Worm (Caenorhabditis elegans) whole organism, mixed stage, embryonic: ENCODE data around the gene fln-2.

ENCODE experiments used
- blmp-1 ChIP-seq: fragments of 150-350 bp; optimal IDR thresholded peaks from 2 replicates; lab custom pipeline; 2014; ENCODE audit warnings: missing biosample characterization, missing genetic modification characterization
- elt-1 ChIP-seq: sonication (generic microtip); optimal IDR thresholded peaks from 2 replicates; lab custom pipeline; 2017; ENCODE audit warnings: missing genetic modification characterization, mild to moderate bottlenecking, missing compliant biosample characterization, antibody characterized with exemption, moderate library complexity, borderline replicate concordance; ENCODE audit not compliant: insufficient read depth
- elt-3 ChIP-seq: fragments of 150-350 bp; optimal IDR thresholded peaks from 2 replicates; lab custom pipeline; 2014; ENCODE audit warnings: missing biosample characterization, missing genetic modification characterization
- ham-2 ChIP-seq: fragments of 200-800 bp; sonication (Bioruptor generic); optimal IDR thresholded peaks from 2 replicates; lab custom pipeline; 2018; ENCODE audit warnings: mild to moderate bottlenecking, missing genetic modification characterization, missing compliant biosample characterization
- lin-13 ChIP-seq: fragments of 150-350 bp; optimal IDR thresholded peaks from 2 replicates; lab custom pipeline; 2014; ENCODE audit warnings: missing biosample characterization, missing genetic modification characterization
- lin-32 ChIP-seq: fragments of 200-800 bp; sonication (Bioruptor generic); optimal IDR thresholded peaks from 2 replicates; lab custom pipeline; 2018; ENCODE audit warnings: mild to moderate bottlenecking, missing genetic modification characterization, missing compliant biosample characterization
- mab-5 ChIP-seq: fragments of 150-350 bp; optimal IDR thresholded peaks from 2 replicates; lab custom pipeline; 2014; ENCODE audit warnings: missing biosample characterization, missing genetic modification characterization
- mls-2 ChIP-seq: sonication (generic microtip); optimal IDR thresholded peaks from 2 replicates; lab custom pipeline; 2016; ENCODE audit warnings: mild to moderate bottlenecking, missing genetic modification characterization, moderate library complexity, missing compliant biosample characterization
- nhr-237 ChIP-seq: fragments of 150-350 bp; optimal IDR thresholded peaks from 2 replicates; lab custom pipeline; 2014; ENCODE audit warnings: missing biosample characterization, missing genetic modification characterization
- nhr-76 ChIP-seq: sonication (generic microtip); optimal IDR thresholded peaks from 2 replicates; lab custom pipeline; 2017; ENCODE audit warnings: missing biosample characterization, missing genetic modification characterization
- sem-2 ChIP-seq: fragments of 200-800 bp; sonication (Bioruptor generic); optimal IDR thresholded peaks from 2 replicates; lab custom pipeline; 2018; ENCODE audit warnings: mild to moderate bottlenecking, missing genetic modification characterization, missing compliant biosample characterization
- snpc-4 ChIP-seq: fragments of 150-350 bp; optimal IDR thresholded peaks from 2 replicates; lab custom pipeline; 2014; ENCODE audit warnings: missing biosample characterization, missing genetic modification characterization
- tbx-8 ChIP-seq: fragments of 200-800 bp; sonication (Bioruptor generic); optimal IDR thresholded peaks from 2 replicates; lab custom pipeline; 2018; ENCODE audit warnings: mild to moderate bottlenecking, missing genetic modification characterization, moderate library complexity, missing compliant biosample characterization
- unc-62 ChIP-seq: fragments of 150-350 bp; optimal IDR thresholded peaks from 2 replicates; lab custom pipeline; 2014; ENCODE audit warnings: missing biosample characterization, missing genetic modification reagents, missing genetic modification characterization

DNA sequence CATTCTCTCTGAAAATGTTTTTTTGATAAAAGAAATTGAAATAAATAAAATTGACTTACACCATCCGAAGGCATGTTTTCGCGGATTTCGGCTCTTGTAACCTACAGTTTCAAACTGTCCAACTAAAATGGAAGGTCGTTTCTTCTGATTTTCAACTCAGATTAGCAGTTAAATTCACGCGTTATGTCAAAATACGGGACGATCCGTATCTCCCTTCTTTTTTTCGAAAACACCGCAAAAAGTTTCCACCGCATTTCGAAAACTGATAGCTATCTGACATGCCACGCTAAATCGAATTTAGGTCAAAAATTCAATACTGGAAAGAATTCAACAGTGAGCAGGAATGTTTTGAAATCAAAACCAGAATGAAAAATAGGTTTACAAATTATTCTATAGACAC is 60.6 kb downstream of the fln-2 start, which contains the start of gene tba-8:
- TF ChIP-seq nhr-76 (tag; lab: Kevin White, UChicago), result no peak
- TF ChIP-seq unc-62 (GFP tag; lab: Kevin White, UChicago), result no peak
- TF ChIP-seq blmp-1 (tag; lab: Kevin White, UChicago), result no peak
- no peak for TF ChIP-seq sem-2 (GFP tag; lab: Kevin White, UChicago)
- TF ChIP-seq lin-13 (tag; lab: Kevin White, UChicago), result no peak
- no peak for TF ChIP-seq tbx-8 (GFP tag; lab: Kevin White, UChicago)
- TF ChIP-seq snpc-4 (tag; lab: Kevin White, UChicago), result no peak
- no peak for TF ChIP-seq nhr-237 (tag; lab: Kevin White, UChicago)
- TF ChIP-seq mab-5 (tag; lab: Kevin White, UChicago), result no peak
- no peak for TF ChIP-seq elt-1 (tag; lab: Kevin White, UChicago)
- no peak for TF ChIP-seq ham-2 (GFP tag; lab: Kevin White, UChicago)
- TF ChIP-seq lin-32 (GFP tag; lab: Kevin White, UChicago), result no peak
- TF ChIP-seq mls-2 (tag; lab: Kevin White, UChicago), result no peak
- no peak for TF ChIP-seq elt-3 (tag; lab: Kevin White, UChicago)
